Worm (Caenorhabditis elegans): ENCODE data around the gene hip-1.

Gene hip-1

DNA sequence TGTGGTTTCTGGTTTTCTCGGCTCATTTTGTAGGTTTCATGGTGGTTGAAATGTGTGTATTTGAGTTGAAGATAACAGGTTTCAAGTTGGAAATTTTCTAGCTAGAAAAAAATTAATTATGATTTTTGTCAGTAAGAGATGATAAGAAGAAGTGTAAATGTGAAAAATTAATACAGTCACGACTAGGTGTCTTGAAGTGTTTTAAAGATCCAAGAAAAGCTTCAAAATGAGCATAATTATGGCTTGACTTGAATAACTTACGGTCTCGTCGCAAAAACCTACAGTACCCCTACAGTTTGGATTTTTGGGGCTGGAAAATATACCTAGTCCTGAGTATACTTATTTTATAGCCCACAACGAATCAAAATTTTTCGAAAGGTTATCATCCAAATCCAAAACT is 51.9 kb downstream of the hip-1 start, which contains the start of gene exc-12:
TSS of gene exc-12 (minus strand) at position 101 of the 400 bp plus-strand sequence.
- TF ChIP-seq tbx-8 (GFP tag; optimal IDR thresholded peaks at IDR 0.05) (no peak), unc-120 (tag; optimal IDR thresholded peaks at IDR 0.05; ENCODE audit: poor library complexity, severe bottlenecking) (no peak), mab-5 (tag; optimal IDR thresholded peaks at IDR 0.05) (no peak), ceh-83 (GFP tag; optimal IDR thresholded peaks at IDR 0.05) (no peak), blmp-1 (tag; optimal IDR thresholded peaks at IDR 0.05) (no peak), nhr-2 (tag; optimal IDR thresholded peaks at IDR 0.05) (no peak)

DNA sequence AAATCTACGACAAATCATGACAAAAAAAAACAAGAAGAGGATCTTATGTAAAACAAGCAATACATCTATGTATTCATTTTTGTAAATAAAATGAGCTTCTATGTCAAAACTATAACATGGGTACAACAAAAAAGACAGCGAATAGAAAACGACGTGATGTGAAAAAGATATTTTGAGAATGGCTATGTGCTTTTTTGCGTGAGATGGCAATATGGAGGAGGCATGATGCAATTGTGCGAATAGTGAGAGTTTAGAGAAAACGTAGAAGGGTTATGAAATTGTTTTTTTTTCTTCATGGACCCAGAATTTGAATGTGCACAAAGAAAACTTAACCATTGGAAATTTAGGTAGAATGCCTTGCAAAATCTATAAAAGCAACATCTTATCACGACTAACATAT is 56.3 kb downstream of the hip-1 start:
- TF ChIP-seq ces-1 (GFP tag; optimal IDR thresholded peaks at IDR 0.05) (peak; percentile 60), mls-2 (tag; optimal IDR thresholded peaks at IDR 0.05) (no peak), ceh-83 (GFP tag; optimal IDR thresholded peaks at IDR 0.05) (no peak), ceh-43 (GFP tag; optimal IDR thresholded peaks at IDR 0.05) (no peak), mab-5 (tag; optimal IDR thresholded peaks at IDR 0.05) (no peak), ztf-11 (tag; optimal IDR thresholded peaks at IDR 0.05) (no peak)

DNA sequence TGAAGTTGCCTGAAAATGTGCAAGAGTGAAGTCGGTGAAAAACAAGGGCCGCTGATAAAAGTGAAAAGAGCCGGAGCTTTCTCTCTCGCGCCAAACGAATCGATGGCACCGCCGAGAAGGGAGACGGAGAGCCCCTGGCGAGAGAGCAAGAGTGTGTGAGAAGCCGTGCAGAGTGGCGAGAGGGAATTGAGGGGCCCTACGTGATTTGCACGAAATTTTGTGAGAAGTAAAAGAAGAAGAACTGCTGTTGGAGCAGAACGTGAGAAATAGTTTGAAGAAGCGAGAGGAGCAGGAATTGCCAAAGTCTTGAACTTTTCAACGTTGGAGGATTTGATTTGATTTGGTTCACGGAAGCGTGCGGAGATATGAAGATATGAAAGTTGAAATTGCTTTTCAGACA is 57.4 kb downstream of the hip-1 start, which contains the start of gene aldo-1:
TSS of gene aldo-1 (minus strand) at position 9 of the 400 bp plus-strand sequence.
- TF ChIP-seq ces-1 (GFP tag; optimal IDR thresholded peaks at IDR 0.05) (peak; percentile 74), ceh-39 (tag; optimal IDR thresholded peaks at IDR 0.05) (no peak), unc-120 (tag; optimal IDR thresholded peaks at IDR 0.05; ENCODE audit: poor library complexity, severe bottlenecking) (peak; percentile 73)
